Fruit fly (Drosophila melanogaster) S2 (cell line): ENCODE results near the gene CG12661.

Experiments
- CG8478 ChIP-seq: fragments of >200 bp; optimal IDR thresholded peaks from 2 replicates; lab custom pipeline; 2018
- CTCF ChIP-seq, 2 experiments: fragments of >200 bp; optimal IDR thresholded peaks; 2 replicates each; lab custom pipeline; 2018

Gene CG12661

DNA sequence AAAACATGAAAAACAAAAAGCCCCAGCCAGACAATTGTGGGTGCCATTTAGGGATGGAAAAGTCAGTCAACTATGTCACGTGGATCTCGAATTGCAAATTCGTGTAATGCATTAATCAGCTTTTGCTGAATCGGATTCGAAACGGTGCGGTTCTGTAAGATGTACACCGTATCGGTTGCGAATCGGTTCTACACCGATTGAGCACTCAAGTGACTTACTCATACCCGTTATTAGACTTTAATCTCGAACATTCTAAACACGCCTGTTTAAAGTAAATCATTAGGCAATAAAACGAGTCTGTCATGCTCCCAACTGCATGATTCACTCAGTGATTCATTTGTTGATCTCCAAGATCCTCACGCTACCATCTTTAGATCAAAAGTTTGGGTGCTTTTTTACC lies 28.1 kb downstream of the CG12661 start:
- TF ChIP-seq CG8478 (lab: Kevin White, UChicago) (no peak), CTCF (optimal IDR thresholded peaks at IDR 0.05; lab: Kevin White, UChicago) (no peak)

DNA sequence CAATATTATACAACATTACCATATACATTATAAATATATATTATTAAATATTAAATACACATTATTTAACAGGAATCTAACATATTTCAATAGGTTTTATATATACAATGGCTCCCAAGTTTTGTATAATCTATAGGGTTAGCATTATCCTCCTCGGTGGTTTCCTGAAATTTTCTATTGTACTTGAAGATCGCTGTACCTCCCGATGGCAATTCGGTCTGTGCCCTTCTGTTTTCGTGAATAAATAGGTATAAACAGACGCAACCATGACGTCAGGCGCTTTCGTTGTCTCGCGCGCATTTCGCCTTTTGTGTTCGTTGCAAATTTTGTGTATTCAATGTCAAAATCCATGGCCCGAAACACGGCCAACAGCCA lies 28.5 kb downstream of the CG12661 start:
- TF ChIP-seq CG8478 (lab: Kevin White, UChicago): no peak
- TF ChIP-seq CTCF (optimal IDR thresholded peaks at IDR 0.05; lab: Kevin White, UChicago): no peak

- TF ChIP-seq CTCF (optimal IDR thresholded peaks at IDR 0.05; lab: Kevin White, UChicago) (no peak), CG8478 (lab: Kevin White, UChicago) (no peak)
Measured at dm6 chrX:8894315-8895017, 29.0 kb downstream of the CG12661 start.

DNA sequence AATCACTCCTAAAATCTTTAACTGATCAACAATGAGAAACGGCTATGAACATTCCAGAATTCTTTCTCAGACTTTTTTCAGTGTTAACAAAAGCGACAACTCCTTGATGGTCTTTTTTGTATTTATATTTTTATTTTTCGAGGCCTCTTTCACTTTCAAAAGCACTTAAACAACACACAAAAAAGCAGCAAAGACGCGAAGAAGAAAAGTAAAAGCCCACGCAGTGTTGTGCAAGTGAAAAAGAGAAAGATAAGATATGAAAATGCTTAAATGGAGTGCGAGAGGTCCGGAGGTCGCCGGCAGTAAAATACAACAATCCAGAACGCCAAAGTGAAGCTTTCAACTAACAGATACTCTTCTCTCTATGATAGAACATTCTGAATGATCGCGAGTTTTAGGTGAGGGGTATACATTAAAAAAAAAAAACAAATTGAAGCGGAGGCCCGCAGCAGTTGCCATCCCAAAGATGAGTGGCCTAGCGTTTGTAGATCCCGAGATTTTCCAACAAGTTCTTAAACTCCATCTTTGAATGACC lies 30.0 kb downstream of the CG12661 start:
- no peak for TF ChIP-seq CG8478 (lab: Kevin White, UChicago)
- TF ChIP-seq CTCF (optimal IDR thresholded peaks at IDR 0.05; lab: Kevin White, UChicago): no peak

DNA sequence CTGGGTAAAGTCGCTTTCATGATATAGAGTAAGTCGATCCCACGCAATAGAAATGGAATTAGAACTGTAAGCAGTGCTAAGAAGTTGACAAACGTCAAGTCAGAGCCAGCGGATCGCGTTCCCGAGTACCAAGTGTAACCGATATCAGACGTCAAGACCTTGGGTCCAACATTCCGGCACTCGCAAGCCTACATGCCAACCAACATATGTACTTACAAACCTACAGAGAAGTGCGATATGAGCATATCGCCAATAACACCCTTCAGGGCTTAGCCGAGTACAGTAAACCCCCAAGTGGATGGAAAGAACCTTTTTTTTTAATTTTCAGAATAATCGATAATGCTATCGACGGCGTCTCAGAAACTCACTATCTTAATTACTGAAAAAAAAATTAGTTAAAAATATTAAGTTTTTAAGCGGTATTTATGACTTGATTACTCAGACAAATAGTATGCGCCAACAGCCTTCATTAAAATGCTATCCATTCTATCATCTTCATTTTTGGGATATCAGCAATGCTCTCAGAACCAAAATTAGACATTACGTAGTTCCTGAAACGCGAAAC lies 31.0 kb downstream of the CG12661 start:
- TF ChIP-seq CTCF (optimal IDR thresholded peaks at IDR 0.05; lab: Kevin White, UChicago): no peak
- no peak for TF ChIP-seq CG8478 (lab: Kevin White, UChicago)

DNA sequence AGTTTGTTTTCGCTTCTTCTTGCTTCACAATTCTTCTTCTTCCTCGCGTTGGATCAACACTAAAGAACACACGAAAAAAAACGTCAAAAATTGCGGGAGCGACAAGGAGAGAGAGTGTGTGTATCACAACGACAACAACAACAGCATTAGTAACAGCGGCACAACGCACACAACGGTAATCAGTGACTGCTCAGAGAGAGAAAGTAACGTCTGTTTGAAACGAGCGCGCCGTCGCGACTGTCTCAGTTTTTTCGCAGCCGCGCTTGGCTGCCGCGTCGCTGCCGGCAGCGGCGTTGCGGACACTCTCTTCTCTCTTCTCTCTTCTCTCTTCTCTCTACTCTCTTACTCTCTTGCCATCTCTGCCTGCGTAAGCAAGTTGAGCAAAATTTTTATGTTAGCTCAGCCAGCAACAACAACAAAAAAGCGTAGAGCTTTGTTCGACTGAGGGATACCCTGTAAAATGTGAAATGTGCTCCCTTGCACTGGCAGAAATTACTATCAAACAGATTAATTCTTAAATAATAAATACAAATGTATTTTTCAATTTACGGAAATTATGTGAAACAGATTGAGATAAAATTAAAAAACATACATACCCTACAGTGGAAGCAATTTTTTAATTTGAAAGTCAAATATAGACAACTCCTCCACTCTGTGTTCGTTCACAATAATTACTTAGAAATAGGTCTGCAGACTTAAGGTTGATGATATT lies 31.8 kb downstream of the CG12661 start:
- TF ChIP-seq CTCF (optimal IDR thresholded peaks at IDR 0.05; lab: Kevin White, UChicago): no peak
- no peak for TF ChIP-seq CG8478 (lab: Kevin White, UChicago)

- TF ChIP-seq CTCF (optimal IDR thresholded peaks at IDR 0.05; lab: Kevin White, UChicago) (no peak), CG8478 (lab: Kevin White, UChicago) (no peak)
Measured at dm6 chrX:8890974-8891373, 32.5 kb downstream of the CG12661 start.

DNA sequence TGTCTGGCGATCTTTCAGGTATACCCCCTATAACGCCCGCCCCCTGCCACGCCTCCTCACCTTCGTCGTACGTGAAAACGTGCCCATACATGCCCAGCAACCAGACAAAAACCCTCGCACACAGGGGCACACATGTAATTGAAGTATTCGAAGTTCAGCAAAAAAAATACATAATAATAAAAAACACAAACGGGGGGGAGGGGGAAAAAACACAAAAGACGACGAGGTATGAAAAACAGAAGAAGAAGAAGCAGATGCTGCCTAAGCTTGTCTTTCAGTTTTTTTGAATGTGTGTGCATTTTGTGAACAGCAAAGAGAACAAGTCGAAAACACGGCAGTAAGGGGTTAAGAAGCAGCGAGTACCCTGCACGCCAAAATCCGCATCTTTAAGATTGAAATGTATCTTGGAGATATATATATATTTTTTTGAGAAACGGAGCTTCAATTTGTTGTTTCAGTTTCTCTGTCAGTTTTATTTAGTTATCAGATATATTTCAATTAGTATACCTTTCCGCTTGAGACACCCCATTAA lies 34.6 kb downstream of the CG12661 start:
- TF ChIP-seq CTCF (optimal IDR thresholded peaks at IDR 0.05; lab: Kevin White, UChicago): no peak
- TF ChIP-seq CG8478 (lab: Kevin White, UChicago): no peak

DNA sequence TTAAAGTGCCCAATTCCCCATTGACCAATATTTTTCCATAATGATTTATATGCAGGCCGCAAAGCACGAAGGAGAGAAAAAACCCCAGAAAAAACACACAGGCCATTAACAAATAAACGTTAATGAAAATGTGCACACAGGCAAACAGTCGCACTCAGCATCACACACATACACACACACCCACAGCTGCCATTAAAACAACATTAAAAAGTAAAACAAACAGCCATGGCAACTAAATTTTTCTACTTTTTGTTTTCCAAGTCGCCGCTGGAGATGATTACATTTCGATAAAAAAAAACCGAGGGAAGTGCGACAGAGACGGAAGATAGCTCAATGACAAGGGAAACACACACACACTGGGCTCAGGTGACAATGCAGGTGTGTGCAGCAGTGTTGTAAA lies 36.1 kb downstream of the CG12661 start:
- no peak for TF ChIP-seq CG8478 (lab: Kevin White, UChicago)

DNA sequence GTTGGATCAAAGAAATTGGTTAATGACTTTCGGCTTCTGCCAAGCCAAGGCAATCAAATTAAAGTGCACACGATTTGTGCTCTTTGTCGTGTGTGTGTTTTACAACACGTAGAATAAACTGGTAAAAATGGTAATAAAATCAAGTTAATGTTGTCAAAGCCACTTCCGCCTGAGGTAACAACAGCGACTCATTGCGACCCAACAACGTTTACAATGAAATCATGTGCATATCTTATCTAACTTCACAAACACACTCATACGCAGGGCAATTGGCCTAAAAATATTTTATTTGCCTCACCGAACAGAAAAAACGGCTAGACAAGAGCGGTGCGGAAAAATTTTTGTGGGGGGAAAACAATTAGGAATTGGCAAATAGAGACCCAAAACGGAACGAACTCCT lies 38.3 kb downstream of the CG12661 start:
- TF ChIP-seq CTCF (optimal IDR thresholded peaks at IDR 0.05; lab: Kevin White, UChicago) (no peak), CG8478 (lab: Kevin White, UChicago) (no peak)

DNA sequence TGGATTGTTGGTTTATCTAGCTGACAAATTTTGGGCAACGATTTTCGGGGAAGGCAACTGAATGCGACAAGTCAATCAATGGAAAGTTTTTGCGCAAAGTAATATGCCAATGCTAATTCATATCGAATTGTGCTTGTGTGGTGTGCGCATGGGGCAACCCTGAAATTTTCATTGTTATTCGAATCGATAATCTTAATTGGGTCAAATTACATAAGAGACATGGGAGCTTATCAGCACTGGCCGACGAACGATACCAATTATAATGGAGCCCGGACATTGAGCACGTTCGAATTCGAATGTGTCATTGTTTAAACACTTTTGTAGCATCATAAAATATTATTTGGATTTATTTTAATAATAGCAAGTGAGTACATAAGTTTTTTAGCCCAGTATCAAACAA lies 38.8 kb downstream of the CG12661 start:
- no peak for TF ChIP-seq CTCF (optimal IDR thresholded peaks at IDR 0.05; lab: Kevin White, UChicago)

DNA sequence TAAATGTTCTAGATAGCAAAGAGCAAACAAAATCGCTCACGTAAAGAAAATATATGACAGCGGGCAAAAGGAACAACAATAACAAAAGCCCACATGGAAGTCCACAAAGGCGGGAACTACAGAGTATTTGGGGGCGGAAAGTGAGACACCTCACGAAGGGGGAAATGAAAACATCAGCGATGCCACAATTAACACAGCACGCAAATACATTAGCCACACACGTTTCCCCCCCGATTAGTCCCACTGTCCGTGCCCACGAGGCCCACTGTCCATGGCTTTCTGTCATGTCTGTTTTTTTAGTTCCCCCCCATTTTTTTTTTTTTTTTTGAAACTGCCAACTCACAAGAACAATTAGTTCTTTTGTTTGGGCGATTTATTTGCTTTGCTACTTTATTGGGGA lies 39.5 kb downstream of the CG12661 start:
- TF ChIP-seq CTCF (optimal IDR thresholded peaks at IDR 0.05; lab: Kevin White, UChicago): no peak
- TF ChIP-seq CG8478 (lab: Kevin White, UChicago): no peak

DNA sequence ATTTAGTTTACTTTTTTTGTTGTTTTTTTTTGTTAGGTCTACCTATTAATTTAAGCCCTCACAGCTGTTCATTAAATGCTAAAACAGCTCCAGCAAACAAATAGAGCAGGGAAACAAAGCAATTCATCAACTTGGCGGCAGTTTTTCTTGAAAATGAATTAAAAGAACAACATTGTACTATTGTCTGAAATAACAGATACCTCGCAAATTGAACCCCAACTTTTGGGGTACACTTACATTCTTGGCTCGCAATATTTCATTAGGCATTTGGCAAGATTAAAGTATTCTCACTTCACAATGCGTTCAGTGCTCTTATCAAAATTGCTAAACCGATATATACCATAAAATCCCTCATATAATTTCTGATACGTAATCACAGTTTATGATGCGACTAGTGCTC lies 40.1 kb downstream of the CG12661 start:
- no peak for TF ChIP-seq CG8478 (lab: Kevin White, UChicago)
- no peak for TF ChIP-seq CTCF (optimal IDR thresholded peaks at IDR 0.05; lab: Kevin White, UChicago)

DNA sequence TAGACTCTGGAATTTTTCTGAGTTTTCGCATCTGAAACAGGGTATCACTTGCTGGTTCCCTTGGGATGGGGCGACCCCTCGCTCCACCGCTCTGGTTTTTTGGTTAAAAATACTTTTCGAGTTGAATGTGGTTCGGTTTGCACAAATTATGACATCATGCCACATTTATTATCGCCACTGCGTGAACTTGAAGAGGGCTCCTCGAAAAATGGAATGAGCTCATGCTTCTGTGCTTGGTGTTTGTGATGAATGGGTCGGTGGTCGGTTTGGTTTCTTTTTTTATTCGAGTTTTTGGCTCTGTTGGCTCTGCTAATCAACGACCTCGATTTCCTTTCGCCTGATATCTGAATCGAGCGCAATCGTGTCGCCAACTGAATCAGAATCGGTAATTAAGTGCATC lies 41.8 kb downstream of the CG12661 start:
- TF ChIP-seq CG8478 (lab: Kevin White, UChicago) (no peak), CTCF (optimal IDR thresholded peaks at IDR 0.05; lab: Kevin White, UChicago) (no peak)

DNA sequence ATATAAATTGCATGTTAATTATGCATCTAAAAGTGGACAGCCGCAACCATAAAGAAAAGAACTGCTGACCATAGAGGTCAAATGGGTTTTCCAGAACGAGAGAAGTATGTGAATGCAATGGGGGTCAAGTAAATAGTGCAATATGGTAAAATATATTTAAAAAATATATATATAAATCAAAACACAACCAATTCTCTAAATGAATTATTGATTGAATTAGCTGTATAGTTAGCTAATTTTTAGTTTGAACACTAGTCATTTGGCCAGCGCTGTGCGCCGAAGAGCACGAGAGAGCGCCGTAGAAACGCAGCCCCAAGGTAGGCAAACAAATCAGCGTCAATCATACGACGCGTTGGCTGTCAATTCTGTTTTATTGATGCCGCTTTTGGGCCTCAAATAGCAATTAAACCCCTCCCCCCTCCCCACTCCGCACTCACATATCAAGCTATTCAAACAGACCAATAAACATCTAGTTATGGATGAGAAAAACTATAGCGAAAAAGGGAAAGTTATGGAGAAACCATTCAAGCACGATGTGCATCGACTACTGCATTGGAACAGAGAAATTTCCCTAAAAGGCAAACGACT lies 44.4 kb downstream of the CG12661 start:
- TF ChIP-seq CTCF (optimal IDR thresholded peaks at IDR 0.05; lab: Kevin White, UChicago): no peak
- TF ChIP-seq CG8478 (lab: Kevin White, UChicago): no peak
